Fruit fly (Drosophila melanogaster): ENCODE data around the gene CG13247.

The CG13247 gene

dm6 chr3L:20410780-20411179 lies 40.7 kb downstream of the CG13247 start:
- no peak for TF ChIP-seq CG8478 (optimal IDR thresholded peaks at IDR 0.05)
- no peak for TF ChIP-seq CTCF (optimal IDR thresholded peaks at IDR 0.05)

DNA sequence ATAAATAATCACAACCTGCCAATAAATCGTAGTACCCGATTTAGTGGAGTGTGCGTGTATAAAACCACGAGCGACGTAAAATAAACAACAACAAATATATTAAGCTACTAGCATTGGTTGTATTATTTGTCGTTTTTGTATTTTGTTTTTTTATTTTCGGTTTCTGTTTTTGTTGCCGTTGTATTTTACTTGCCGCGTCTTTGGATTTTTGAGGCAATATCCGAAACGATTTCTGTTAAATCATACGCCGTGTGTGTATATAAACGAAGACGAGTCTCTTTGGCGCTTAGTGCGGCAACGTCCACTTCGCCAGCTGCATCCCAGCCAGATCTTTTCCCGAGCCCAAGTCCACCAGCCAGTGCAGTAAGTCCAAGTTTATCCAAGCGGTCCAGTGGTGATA lies 43.2 kb downstream of the CG13247 start, which contains the start of gene zye:
zye (plus strand) TSS at position 301 of the 400 bp plus-strand sequence.
- TF ChIP-seq CG8478 (optimal IDR thresholded peaks at IDR 0.05) (no peak), CTCF (optimal IDR thresholded peaks at IDR 0.05) (no peak)
